Fruit fly (Drosophila melanogaster) whole organism, adult: ENCODE measurements around the gene CG7789.

Source experiments
- CG11617 ChIP-seq: fragments of 200-800 bp; sonication (Bioruptor generic); optimal IDR thresholded peaks from 2 replicates; lab custom pipeline; 2017; ENCODE audit warnings: mild to moderate bottlenecking, missing biosample characterization, missing genetic modification reagents, missing genetic modification characterization
- CG14711 ChIP-seq: fragments of 200-800 bp; sonication (Bioruptor generic); optimal IDR thresholded peaks from 2 replicates; lab custom pipeline; 2018; ENCODE audit warnings: missing biosample characterization, mild to moderate bottlenecking, missing genetic modification characterization, moderate library complexity
- CG1620 ChIP-seq: fragments of 200-800 bp; sonication (Bioruptor generic); optimal IDR thresholded peaks from 2 replicates; lab custom pipeline; 2016; ENCODE audit warnings: missing biosample characterization, missing genetic modification characterization
- CG7045 ChIP-seq: fragments of 200-800 bp; sonication (Bioruptor generic); optimal IDR thresholded peaks from 2 replicates; lab custom pipeline; 2017; ENCODE audit warnings: missing biosample characterization, mild to moderate bottlenecking, missing genetic modification characterization
- Clk ChIP-seq: fragments of 200-800 bp; sonication (Bioruptor generic); optimal IDR thresholded peaks from 2 replicates; lab custom pipeline; 2017; ENCODE audit warnings: missing biosample characterization, missing genetic modification characterization
- Crg-1 ChIP-seq: fragments of 200-800 bp; sonication (Bioruptor generic); optimal IDR thresholded peaks from 2 replicates; lab custom pipeline; 2016; ENCODE audit warnings: missing biosample characterization, missing genetic modification characterization
- Mnt ChIP-seq: fragments of 200-800 bp; sonication (Bioruptor generic); optimal IDR thresholded peaks from 2 replicates; lab custom pipeline; 2016; ENCODE audit warnings: missing biosample characterization, mild to moderate bottlenecking, missing genetic modification characterization
- cic ChIP-seq: fragments of 200-800 bp; sonication (Bioruptor generic); optimal IDR thresholded peaks from 2 replicates; lab custom pipeline; 2017; ENCODE audit warnings: missing biosample characterization, mild to moderate bottlenecking, missing genetic modification characterization, moderate library complexity
- cnc ChIP-seq, 2 experiments: fragments of >200 bp; optimal IDR thresholded peaks; 2 replicates each; lab custom pipeline; 2017
- kay ChIP-seq: fragments of 200-800 bp; sonication (Bioruptor generic); peaks from one replicate; lab custom pipeline; 2016; ENCODE audit warnings: missing biosample characterization, missing genetic modification characterization, borderline replicate concordance
- ovo ChIP-seq: fragments of 200-800 bp; sonication (Bioruptor generic); optimal IDR thresholded peaks from 2 replicates; lab custom pipeline; 2016; ENCODE audit warnings: missing biosample characterization, missing genetic modification characterization
- toe ChIP-seq: fragments of 200-800 bp; sonication (Bioruptor generic); optimal IDR thresholded peaks from 2 replicates; lab custom pipeline; 2016; ENCODE audit warnings: missing biosample characterization, missing genetic modification characterization

DNA sequence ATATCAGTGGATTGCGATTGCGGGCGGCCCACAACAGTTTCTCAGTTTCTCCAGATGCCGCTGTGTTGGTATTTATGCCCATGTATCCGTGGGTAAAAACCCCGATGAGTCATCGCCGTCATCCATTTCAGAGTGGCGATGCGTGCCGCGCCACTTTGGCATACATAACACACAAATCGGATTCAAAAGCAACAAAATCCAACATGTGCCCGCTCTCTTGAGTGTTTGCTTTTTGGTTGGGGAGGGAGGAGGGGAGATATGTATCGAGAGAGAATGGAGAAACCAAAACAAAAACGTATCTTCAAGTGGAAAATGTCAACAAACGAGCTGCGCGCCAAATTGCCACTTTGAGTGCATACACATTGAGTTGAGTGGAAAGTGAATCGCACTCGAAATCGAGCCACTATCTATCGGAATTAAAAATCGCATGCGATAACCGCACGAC is 31.3 kb upstream of the CG7789 start:
- no peak for TF ChIP-seq kay (GFP tag; lab: Kevin White, UChicago)
- TF ChIP-seq cnc (optimal IDR thresholded peaks at IDR 0.05; lab: Kevin White, UChicago), result no peak
- TF ChIP-seq CG11617 (GFP tag; lab: Kevin White, UChicago), result no peak
- TF ChIP-seq CG14711 (tag; lab: Kevin White, UChicago), result no peak
- TF ChIP-seq CG7045 (GFP tag; lab: Kevin White, UChicago), result no peak
- TF ChIP-seq Clk, result no peak
- no peak for TF ChIP-seq Crg-1 (GFP tag; lab: Kevin White, UChicago)
- TF ChIP-seq CG1620 (GFP tag; lab: Kevin White, UChicago), result no peak
- TF ChIP-seq cic (GFP tag; lab: Kevin White, UChicago), result peak; percentile 86
- peak; percentile 87 for TF ChIP-seq Mnt (GFP tag; lab: Kevin White, UChicago)
- TF ChIP-seq toe (GFP tag; lab: Kevin White, UChicago), result no peak
- TF ChIP-seq ovo (GFP tag; lab: Kevin White, UChicago), result no peak
